Worm (Caenorhabditis elegans): ENCODE results near the gene dhs-21.

The dhs-21 gene

DNA sequence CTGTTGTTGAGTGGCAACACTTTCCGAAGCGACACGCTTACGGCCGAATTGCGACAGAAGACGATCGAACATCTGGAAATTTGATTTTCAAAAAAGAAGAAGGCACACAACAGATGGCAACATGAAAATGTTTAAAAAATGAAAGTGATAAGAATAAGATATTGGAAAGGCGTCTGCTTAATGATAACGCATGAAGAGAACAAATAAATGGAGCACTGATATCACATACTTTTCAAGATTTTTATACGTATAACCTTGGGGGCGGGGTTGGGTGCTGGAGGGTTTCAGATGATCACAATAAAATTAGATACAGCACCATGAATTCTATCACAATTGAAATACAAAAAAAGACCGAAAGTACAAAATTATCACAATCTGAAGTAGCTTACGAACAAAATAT lies 11.5 kb upstream of the dhs-21 start, which contains the start of gene C15C8.7:
Gene C15C8.7, minus strand, starts transcription at position 72 of the 400 bp plus-strand sequence.
- TF ChIP-seq npax-4 (tag; optimal IDR thresholded peaks at IDR 0.05) (no peak), ceh-48 (tag; optimal IDR thresholded peaks at IDR 0.05) (no peak), K09A11.1 (tag; optimal IDR thresholded peaks at IDR 0.05; ENCODE audit: insufficient read depth) (no peak), fax-1 (tag; optimal IDR thresholded peaks at IDR 0.05) (no peak), elt-2 (tag; optimal IDR thresholded peaks at IDR 0.05) (peak; percentile 74)

DNA sequence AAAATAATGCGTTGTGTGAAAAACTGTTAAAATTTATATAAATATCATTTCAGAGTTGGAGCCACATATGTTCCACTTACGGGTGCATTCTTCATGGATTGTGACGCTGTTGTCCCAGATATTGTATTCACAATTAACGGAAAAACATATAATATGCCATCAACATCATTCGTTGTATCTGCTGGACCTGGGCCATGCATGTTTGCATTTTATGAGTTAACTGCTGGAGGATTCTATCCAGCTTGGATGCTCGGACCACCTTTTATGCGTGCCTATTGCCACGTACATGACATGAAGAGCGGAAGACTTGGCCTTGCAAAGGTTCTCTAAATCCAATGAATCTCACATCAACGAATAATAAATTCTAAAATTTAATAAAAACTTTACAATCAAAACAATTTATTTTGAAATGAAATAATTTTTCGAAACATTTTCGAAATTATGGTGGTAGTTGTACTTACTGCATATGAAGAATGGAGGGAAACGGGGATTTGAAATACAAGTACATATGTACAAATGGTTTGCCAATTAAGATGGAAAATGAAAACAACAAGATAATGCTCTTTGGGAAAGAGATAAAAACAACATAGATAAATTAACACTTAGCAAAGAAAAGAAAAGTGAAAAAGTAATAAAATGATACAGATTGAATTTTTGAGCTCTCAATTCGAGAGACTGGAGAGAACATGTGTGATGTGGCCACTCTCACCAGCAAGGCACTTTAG lies 10.5 kb upstream of the dhs-21 start:
- TF ChIP-seq ceh-45 (GFP tag; IDR thresholded peaks at IDR 0.05), result no peak

- TF ChIP-seq unc-42 (tag; optimal IDR thresholded peaks at IDR 0.05) (no peak), ceh-2 (tag; optimal IDR thresholded peaks at IDR 0.05) (no peak), unc-3 (GFP tag; conservative IDR thresholded peaks at IDR 0.05) (no peak), unc-3 (tag; optimal IDR thresholded peaks at IDR 0.05) (no peak), che-1 (tag; optimal IDR thresholded peaks at IDR 0.05) (no peak), nhr-11 (tag; optimal IDR thresholded peaks at IDR 0.05) (no peak), ttx-3 (tag; optimal IDR thresholded peaks at IDR 0.05) (no peak), ceh-22 (tag; optimal IDR thresholded peaks at IDR 0.05) (no peak), pat-9 (tag; optimal IDR thresholded peaks at IDR 0.05) (no peak)
Observed at ce11 chrV:12741684-12742083, 8.2 kb upstream of the dhs-21 start, which contains the start of gene hrg-7. hrg-7 (plus strand) TSS chrV:12742041.

ce11 chrV:12736166-12736753 lies 2.8 kb upstream of the dhs-21 start, which contains the start of gene cky-1:
cky-1 (plus strand) TSS chrV:12736703.
- TF ChIP-seq unc-3 (GFP tag; conservative IDR thresholded peaks at IDR 0.05) (no peak), unc-3 (tag; optimal IDR thresholded peaks at IDR 0.05) (no peak), hlh-8 (tag; optimal IDR thresholded peaks at IDR 0.05) (no peak), fkh-10 (GFP tag; optimal IDR thresholded peaks at IDR 0.05) (no peak), ceh-31 (tag; optimal IDR thresholded peaks at IDR 0.05) (no peak), pha-4 (tag; optimal IDR thresholded peaks at IDR 0.05) (no peak), tbx-2 (tag; optimal IDR thresholded peaks at IDR 0.05) (peak; percentile 35)

ce11 chrV:12732734-12733133 lies 711 bp downstream of the dhs-21 start:
- no peak for TF ChIP-seq unc-55 (GFP tag; optimal IDR thresholded peaks at IDR 0.05)
- peak; percentile 80 for TF ChIP-seq elt-2 (tag; optimal IDR thresholded peaks at IDR 0.05)

ce11 chrV:12729220-12729619 lies 4.2 kb downstream of the dhs-21 start, which contains the start of gene R11D1.10:
R11D1.10 (plus strand) TSS chrV:12729520.
- TF ChIP-seq ceh-19 (GFP tag; optimal IDR thresholded peaks at IDR 0.05) (no peak), K09A11.1 (tag; optimal IDR thresholded peaks at IDR 0.05; ENCODE audit: insufficient read depth) (no peak), pha-2 (tag; optimal IDR thresholded peaks at IDR 0.05) (no peak), pax-1 (tag; optimal IDR thresholded peaks at IDR 0.05) (no peak), ceh-48 (tag; optimal IDR thresholded peaks at IDR 0.05) (no peak), nhr-11 (tag; optimal IDR thresholded peaks at IDR 0.05) (no peak), ceh-45 (GFP tag; IDR thresholded peaks at IDR 0.05) (no peak), ceh-6 (GFP tag; optimal IDR thresholded peaks at IDR 0.05) (no peak), nfya-1 (tag; optimal IDR thresholded peaks at IDR 0.05) (no peak), ets-4 (tag; optimal IDR thresholded peaks at IDR 0.05) (no peak), F13H6.1 (tag; optimal IDR thresholded peaks at IDR 0.05) (no peak), tbx-7 (tag; optimal IDR thresholded peaks at IDR 0.05) (no peak), fkh-10 (GFP tag; optimal IDR thresholded peaks at IDR 0.05) (no peak), ref-2 (tag; optimal IDR thresholded peaks at IDR 0.05) (no peak), K02D7.2 (tag; optimal IDR thresholded peaks at IDR 0.05) (no peak), T23F11.4 (GFP tag; optimal IDR thresholded peaks at IDR 0.05) (no peak), lim-6 (tag; optimal IDR thresholded peaks at IDR 0.05) (no peak), hlh-30 (tag; optimal IDR thresholded peaks at IDR 0.05; ENCODE audit: insufficient read depth) (no peak)

All from whole organism, late embryonic.